Fruit fly (Drosophila melanogaster): ENCODE data around the gene Srg1.

Gene Srg1

DNA sequence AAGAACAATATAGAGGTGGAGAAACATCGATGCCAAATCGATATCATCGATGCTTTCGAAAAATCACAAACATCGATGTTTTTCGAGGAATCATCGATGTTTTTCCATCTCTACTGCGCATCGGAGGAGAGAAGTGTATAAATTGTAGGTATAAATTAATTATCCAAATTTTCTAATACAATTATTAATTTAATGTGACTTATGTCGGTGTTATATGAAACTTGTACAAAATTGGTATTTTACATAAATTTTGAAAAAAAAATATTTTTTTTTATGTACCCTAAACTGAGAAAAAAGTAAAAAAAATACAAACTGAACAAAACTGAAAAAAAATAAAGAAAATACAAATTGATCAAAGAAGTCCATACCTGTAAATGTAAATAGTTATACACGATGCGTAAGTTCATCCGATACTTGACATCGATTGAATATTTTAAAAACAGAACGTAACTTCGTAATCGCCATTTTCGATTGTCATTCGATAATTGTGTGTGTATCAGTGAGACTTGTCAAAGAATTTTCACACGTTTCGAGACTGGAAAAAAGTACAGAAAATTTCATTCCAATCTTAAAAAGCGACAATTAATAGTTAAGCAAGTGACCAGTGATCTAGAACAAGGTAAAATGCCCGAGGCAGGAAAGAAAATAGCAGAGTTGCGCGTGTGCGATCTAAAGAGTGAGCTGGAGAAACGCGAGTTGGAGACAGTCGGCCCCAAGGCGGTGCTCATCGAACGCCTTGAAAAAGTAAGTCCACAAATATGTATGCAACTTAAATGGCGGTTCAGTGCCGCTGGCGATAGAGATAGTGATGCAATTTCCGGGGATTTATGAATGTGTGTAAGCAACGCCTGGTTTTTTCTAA, 47.3 kb downstream of the Srg1 start, which contains the start of the genes CG5808 and Saf-B (continued):
- TF ChIP-seq CG4328 (GFP tag; optimal IDR thresholded peaks at IDR 0.05) (no peak), CG31388 (GFP tag; optimal IDR thresholded peaks at IDR 0.05) (peak; percentile 29), ham (GFP tag; IDR thresholded peaks at IDR 0.05) (no peak), hkb (optimal IDR thresholded peaks at IDR 0.05) (no peak), hkb (GFP tag; IDR thresholded peaks at IDR 0.05) (no peak), Hand (GFP tag; optimal IDR thresholded peaks at IDR 0.05) (no peak), Atf3 (GFP tag; optimal IDR thresholded peaks at IDR 0.05) (no peak), toy (GFP tag; IDR thresholded peaks at IDR 0.05) (no peak), Dad (GFP tag; optimal IDR thresholded peaks at IDR 0.05) (no peak), tup (GFP tag; optimal IDR thresholded peaks at IDR 0.05) (no peak), row (GFP tag; IDR thresholded peaks at IDR 0.05) (peak; percentile 83), Ravus (GFP tag; IDR thresholded peaks at IDR 0.05) (no peak), org-1 (GFP tag; optimal IDR thresholded peaks at IDR 0.05) (no peak), eyg (GFP tag; optimal IDR thresholded peaks at IDR 0.05) (no peak), sc (optimal IDR thresholded peaks at IDR 0.05) (no peak), sc (GFP tag; optimal IDR thresholded peaks at IDR 0.05) (no peak), Mrtf (GFP tag; IDR thresholded peaks at IDR 0.05) (no peak), NC2α (GFP tag; optimal IDR thresholded peaks at IDR 0.05) (no peak), Gsc (GFP tag; IDR thresholded peaks at IDR 0.05) (no peak), kni (GFP tag; optimal IDR thresholded peaks at IDR 0.05) (no peak), rib (GFP tag; IDR thresholded peaks at IDR 0.05) (no peak), CG18764 (GFP tag; optimal IDR thresholded peaks at IDR 0.05) (no peak), dmrt99B (tag; optimal IDR thresholded peaks at IDR 0.05) (no peak), CG9437 (GFP tag; optimal IDR thresholded peaks at IDR 0.05) (peak; percentile 86), klu (GFP tag; IDR thresholded peaks at IDR 0.05) (no peak; the same call in 1 of the 2 replicates), Scr (GFP tag; IDR thresholded peaks at IDR 0.05; ENCODE audit: partially characterized antibody) (peak; percentile 86), nom (GFP tag; optimal IDR thresholded peaks at IDR 0.05) (no peak), CG1832 (GFP tag; optimal IDR thresholded peaks at IDR 0.05) (no peak), CG9797 (GFP tag; optimal IDR thresholded peaks at IDR 0.05) (no peak), grau (tag; optimal IDR thresholded peaks at IDR 0.05) (no peak), slbo (GFP tag; IDR thresholded peaks at IDR 0.05) (peak; percentile 60), CG34224 (GFP tag; IDR thresholded peaks at IDR 0.05; ENCODE audit: partially characterized antibody) (peak; percentile 85), ab (GFP tag; optimal IDR thresholded peaks at IDR 0.05) (no peak), CG43689 (GFP tag; IDR thresholded peaks at IDR 0.05) (no peak), CG17385 (GFP tag; optimal IDR thresholded peaks at IDR 0.05) (no peak), CG9609 (GFP tag; optimal IDR thresholded peaks at IDR 0.05) (no peak), Mes4 (GFP tag; optimal IDR thresholded peaks at IDR 0.05) (no peak), CTCF (GFP tag; optimal IDR thresholded peaks at IDR 0.05) (no peak), ato (GFP tag; IDR thresholded peaks at IDR 0.05; ENCODE audit: partially characterized antibody) (peak; percentile 52), CkIIα-i1 (GFP tag; IDR thresholded peaks at IDR 0.05) (peak; percentile 72), pita (GFP tag; optimal IDR thresholded peaks at IDR 0.05) (no peak), repo (GFP tag; optimal IDR thresholded peaks at IDR 0.05) (no peak), YL-1 (GFP tag; optimal IDR thresholded peaks at IDR 0.05) (peak; percentile 49), Hr78 (GFP tag; optimal IDR thresholded peaks at IDR 0.05) (no peak), CG32532 (GFP tag; IDR thresholded peaks at IDR 0.05) (peak; percentile 36), nerfin-1 (tag; optimal IDR thresholded peaks at IDR 0.05) (peak; percentile 49), odd (GFP tag; optimal IDR thresholded peaks at IDR 0.05) (no peak), CG16813 (GFP tag; IDR thresholded peaks at IDR 0.05; ENCODE audit: partially characterized antibody) (peak; percentile 90), Trl (optimal IDR thresholded peaks at IDR 0.05) (no peak), Trl (GFP tag; optimal IDR thresholded peaks at IDR 0.05) (no peak), sisA (GFP tag; IDR thresholded peaks at IDR 0.05) (0 out of 2 replicates have a peak, but pooled peaks have one; percentile 12)

Data from whole organism, embryonic.